Fruit fly (Drosophila melanogaster) whole organism: Measurements from ENCODE around the gene CHMP2B.

ENCODE experiments used
- CG8478 ChIP-seq: fragments of >200 bp; optimal IDR thresholded peaks from 2 replicates; lab custom pipeline; 2018; ENCODE audit warnings: inconsistent platforms
- Dll ChIP-seq: fragments of >200 bp; optimal IDR thresholded peaks from 2 replicates; lab custom pipeline; 2017
- EcR ChIP-seq, 2 experiments: fragments of >200 bp; optimal IDR thresholded peaks; 2 replicates each; lab custom pipeline; 2017; ENCODE audit warnings: missing biosample characterization in 2 of 2, missing genetic modification characterization in 2 of 2, missing genetic modification reagents in 2 of 2
- pan ChIP-seq: fragments of >200 bp; optimal IDR thresholded peaks from 2 replicates; lab custom pipeline; 2017
- psq ChIP-seq: fragments of >200 bp; optimal IDR thresholded peaks from 2 replicates; lab custom pipeline; 2017
- usp ChIP-seq: fragments of >200 bp; optimal IDR thresholded peaks from 2 replicates; lab custom pipeline; 2017; ENCODE audit warnings: missing biosample characterization, missing genetic modification characterization, mixed read lengths

DNA sequence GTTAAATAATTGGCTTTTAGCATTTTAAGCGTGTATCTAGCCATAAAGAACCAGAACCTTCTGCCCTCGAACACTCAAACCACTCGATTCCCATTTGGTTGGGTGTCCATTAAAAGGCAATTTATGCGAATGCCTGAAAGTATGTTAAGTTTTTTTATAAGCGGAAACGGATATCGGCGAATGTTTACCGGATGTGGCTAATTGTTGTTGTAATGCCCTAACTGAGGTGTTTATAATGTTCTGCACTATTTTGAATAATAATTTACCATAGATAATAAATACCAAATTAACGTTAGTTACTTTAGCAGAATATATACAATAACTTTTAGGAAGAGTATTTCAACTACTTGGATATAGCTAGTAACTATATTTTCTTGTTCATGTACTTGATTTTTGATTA lies 42.7 kb upstream of the CHMP2B start:
- no peak for TF ChIP-seq EcR (GFP tag; optimal IDR thresholded peaks at IDR 0.05; lab: Kevin White, UChicago)
- no peak for TF ChIP-seq psq (lab: Kevin White, UChicago)
- TF ChIP-seq pan (lab: Kevin White, UChicago): no peak
- no peak for TF ChIP-seq Dll (lab: Kevin White, UChicago)
- TF ChIP-seq CG8478 (lab: Kevin White, UChicago): no peak
- TF ChIP-seq usp (GFP tag; lab: Kevin White, UChicago): no peak
